Fruit fly (Drosophila melanogaster) whole organism: ENCODE measurements around the gene CG13794.

ENCODE experiments used
- CG8478 ChIP-seq: fragments of >200 bp; optimal IDR thresholded peaks from 2 replicates; lab custom pipeline; 2018; ENCODE audit warnings: inconsistent platforms
- pan ChIP-seq: fragments of >200 bp; optimal IDR thresholded peaks from 2 replicates; lab custom pipeline; 2017

DNA sequence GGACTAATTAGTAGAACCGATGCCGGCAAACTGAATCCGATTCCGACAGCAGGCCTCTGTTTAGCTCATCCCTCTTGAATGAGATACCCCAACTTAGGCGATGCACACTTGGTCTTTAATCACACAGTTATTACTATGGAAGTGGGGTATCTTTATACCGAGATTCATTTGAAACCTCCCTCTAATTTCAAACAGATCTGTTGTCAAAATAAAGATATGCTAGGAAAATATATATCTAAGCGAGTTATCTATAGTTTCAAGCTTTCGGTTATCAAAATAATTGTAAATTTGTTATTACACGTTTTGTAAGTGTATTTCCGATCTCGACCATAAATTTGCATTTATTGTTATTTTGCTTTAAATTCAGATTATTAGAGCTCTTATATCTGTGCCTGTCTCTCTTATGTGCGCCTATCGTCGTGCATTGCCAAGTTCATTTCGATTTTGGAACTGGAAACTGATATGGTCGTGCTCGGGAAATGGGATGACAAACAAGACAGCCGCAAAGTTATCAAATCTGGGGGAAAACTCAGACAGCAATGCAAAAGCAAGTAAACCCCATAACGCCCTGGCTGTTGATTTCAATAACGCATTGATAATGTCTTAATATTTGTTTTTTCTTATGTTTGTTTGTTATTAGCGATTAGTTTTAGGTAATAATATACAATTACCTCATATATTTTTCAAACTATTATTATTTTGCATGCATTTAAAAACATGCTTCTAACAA is 3.8 kb upstream of the CG13794 start, which contains the start of gene CG13795:
- TF ChIP-seq CG8478 (lab: Kevin White, UChicago) (no peak), pan (lab: Kevin White, UChicago) (no peak)
